Worm (Caenorhabditis elegans) whole organism, L4/young adult: Measurements from ENCODE around the gene tag-89.
"Not testable (repeated sequence)": the region's sequence is repeated elsewhere in the genome, so short reads cannot be mapped to it uniquely, and the experiment has no call there.

Experiments
- W03F9.2 ChIP-seq: fragments of 150-350 bp; optimal IDR thresholded peaks from 2 replicates; lab custom pipeline; 2014; ENCODE audit warnings: missing biosample characterization, missing genetic modification characterization
- him-1 ChIP-seq: sonication (generic microtip); optimal IDR thresholded peaks from 2 replicates; lab custom pipeline; 2016; ENCODE audit warnings: missing genotype, missing genetic modification reagents, missing genetic modification characterization, missing compliant biosample characterization

ce11 chrIV:11416724-11417123 lies 22.4 kb downstream of the tag-89 start, which contains the start of gene F22B3.5:
- not testable (repeated sequence) for TF ChIP-seq him-1, W03F9.2 (tag; lab: Kevin White, UChicago)
